Fruit fly (Drosophila melanogaster): ENCODE measurements around the gene Hsc70-4.

Hsc70-4 gene

DNA sequence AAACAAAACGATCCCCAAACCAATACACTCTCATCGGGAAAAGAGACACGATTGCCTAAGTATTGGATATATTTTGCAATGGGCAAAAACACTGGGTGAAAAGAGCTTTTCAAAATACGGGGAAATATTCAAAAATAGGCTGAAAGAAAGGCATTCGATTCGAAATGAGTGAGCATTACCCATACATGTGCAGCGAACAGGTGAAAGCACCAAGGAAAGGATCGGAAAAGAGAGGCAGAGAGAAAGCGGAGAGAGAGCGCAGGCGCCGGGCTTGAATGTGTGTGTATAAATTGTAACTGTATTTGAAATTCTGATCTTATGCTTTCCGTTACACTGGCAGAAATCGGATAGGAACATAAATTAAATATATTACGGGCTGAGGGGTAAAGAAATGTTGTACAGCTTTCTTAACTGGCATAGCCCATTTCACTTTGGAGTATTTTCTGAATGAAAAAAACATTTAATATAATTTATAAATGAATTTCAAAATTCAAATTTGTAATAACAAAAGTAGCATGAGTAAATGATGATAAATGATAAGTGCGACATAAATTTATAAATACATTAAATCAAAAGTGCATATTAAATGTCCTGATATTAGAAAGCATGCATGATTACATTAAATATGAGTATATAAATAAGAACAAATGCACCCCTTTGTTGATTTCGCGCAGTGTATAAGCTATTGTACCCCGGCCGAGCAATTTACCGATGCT lies 38.3 kb downstream of the Hsc70-4 start (continued):
- TF ChIP-seq mirr (GFP tag; optimal IDR thresholded peaks at IDR 0.05) (no peak), ewg (GFP tag; optimal IDR thresholded peaks at IDR 0.05) (peak; percentile 54), TFAM (GFP tag; optimal IDR thresholded peaks at IDR 0.05) (no peak), Adf1 (GFP tag; IDR thresholded peaks at IDR 0.05) (no peak), Lpt (GFP tag; optimal IDR thresholded peaks at IDR 0.05) (no peak), pfk (GFP tag; optimal IDR thresholded peaks at IDR 0.05) (no peak), chif (GFP tag; optimal IDR thresholded peaks at IDR 0.05) (peak in 1 of 2 experiments; percentile 47), trem (tag; optimal IDR thresholded peaks at IDR 0.05) (peak; percentile 71), CG4707 (GFP tag; optimal IDR thresholded peaks at IDR 0.05) (peak; percentile 8), Dref (GFP tag; IDR thresholded peaks at IDR 0.05) (no peak), CG10274 (GFP tag; optimal IDR thresholded peaks at IDR 0.05) (no peak), disco-r (GFP tag; optimal IDR thresholded peaks at IDR 0.05) (no peak), CG15269 (tag; optimal IDR thresholded peaks at IDR 0.05) (peak; percentile 69), CG8290 (GFP tag; optimal IDR thresholded peaks at IDR 0.05) (peak; percentile 65), CG8290 (tag; optimal IDR thresholded peaks at IDR 0.05) (peak in 1 of 2 experiments; percentile 16), CG12104 (GFP tag; optimal IDR thresholded peaks at IDR 0.05) (peak; percentile 62), CG10147 (GFP tag; optimal IDR thresholded peaks at IDR 0.05) (peak; percentile 63), ap (GFP tag; IDR thresholded peaks at IDR 0.05) (no peak), CG15073 (GFP tag; optimal IDR thresholded peaks at IDR 0.05) (peak; percentile 31), ci (GFP tag; IDR thresholded peaks at IDR 0.05) (0 out of 3 replicates have a peak, but pooled peaks have one; percentile 33), CG34224 (GFP tag; IDR thresholded peaks at IDR 0.05; ENCODE audit: partially characterized antibody) (no peak), gt (GFP tag; IDR thresholded peaks at IDR 0.05) (no peak), CG10366 (GFP tag; IDR thresholded peaks at IDR 0.05) (no peak), CG7372 (GFP tag; IDR thresholded peaks at IDR 0.05) (0 out of 2 replicates have a peak, but pooled peaks have one; percentile 25), CG5180 (GFP tag; optimal IDR thresholded peaks at IDR 0.05) (peak; percentile 56), CG13123 (GFP tag; optimal IDR thresholded peaks at IDR 0.05) (peak; percentile 13), nmo (GFP tag; optimal IDR thresholded peaks at IDR 0.05) (peak; percentile 90), al (GFP tag; IDR thresholded peaks at IDR 0.05) (0 out of 2 replicates have a peak, but pooled peaks have one; percentile 9), CG17829 (tag; optimal IDR thresholded peaks at IDR 0.05) (peak; percentile 76), bigmax (GFP tag; optimal IDR thresholded peaks at IDR 0.05) (no peak), CG7839 (tag; optimal IDR thresholded peaks at IDR 0.05) (peak; percentile 82), yki (optimal IDR thresholded peaks at IDR 0.05) (peak; percentile 14), CG3065 (GFP tag; optimal IDR thresholded peaks at IDR 0.05) (no peak), inv (GFP tag; IDR thresholded peaks at IDR 0.05; ENCODE audit: partially characterized antibody) (no peak), Sry-δ (GFP tag; optimal IDR thresholded peaks at IDR 0.05) (no peak), seq (GFP tag; IDR thresholded peaks at IDR 0.05) (no peak), CG34376 (GFP tag; optimal IDR thresholded peaks at IDR 0.05) (no peak), Bdp1 (GFP tag; optimal IDR thresholded peaks at IDR 0.05) (peak; percentile 6), D19B (GFP tag; optimal IDR thresholded peaks at IDR 0.05) (peak; percentile 8), h (optimal IDR thresholded peaks at IDR 0.05) (no peak), CG1603 (tag; optimal IDR thresholded peaks at IDR 0.05) (peak; percentile 12), HmgD (GFP tag; optimal IDR thresholded peaks at IDR 0.05) (no peak), Hr39 (optimal IDR thresholded peaks at IDR 0.05) (no peak), CG4820 (GFP tag; optimal IDR thresholded peaks at IDR 0.05) (peak; percentile 75), row (GFP tag; IDR thresholded peaks at IDR 0.05) (peak; percentile 69), mam (GFP tag; optimal IDR thresholded peaks at IDR 0.05) (peak; percentile 2), CG3847 (GFP tag; IDR thresholded peaks at IDR 0.05) (peak; percentile 40; the same call in 1 of the 2 replicates), CG10654 (GFP tag; optimal IDR thresholded peaks at IDR 0.05) (peak; percentile 59), hth (optimal IDR thresholded peaks at IDR 0.05) (no peak), CG18599 (GFP tag; optimal IDR thresholded peaks at IDR 0.05) (peak; percentile 47), CG7556 (GFP tag; optimal IDR thresholded peaks at IDR 0.05) (peak; percentile 85), CG2199 (GFP tag; IDR thresholded peaks at IDR 0.05) (no peak)
